Worm (Caenorhabditis elegans) whole organism, L4/young adult: ENCODE data around the gene C53A3.3.

Source experiments
- dao-5 ChIP-seq: sonication (generic microtip); optimal IDR thresholded peaks from 2 replicates; lab custom pipeline; 2016; ENCODE audit warnings: missing genotype, missing genetic modification characterization, moderate library complexity, missing compliant biosample characterization
- him-1 ChIP-seq: sonication (generic microtip); optimal IDR thresholded peaks from 2 replicates; lab custom pipeline; 2016; ENCODE audit warnings: missing genotype, missing genetic modification reagents, missing genetic modification characterization, missing compliant biosample characterization

DNA sequence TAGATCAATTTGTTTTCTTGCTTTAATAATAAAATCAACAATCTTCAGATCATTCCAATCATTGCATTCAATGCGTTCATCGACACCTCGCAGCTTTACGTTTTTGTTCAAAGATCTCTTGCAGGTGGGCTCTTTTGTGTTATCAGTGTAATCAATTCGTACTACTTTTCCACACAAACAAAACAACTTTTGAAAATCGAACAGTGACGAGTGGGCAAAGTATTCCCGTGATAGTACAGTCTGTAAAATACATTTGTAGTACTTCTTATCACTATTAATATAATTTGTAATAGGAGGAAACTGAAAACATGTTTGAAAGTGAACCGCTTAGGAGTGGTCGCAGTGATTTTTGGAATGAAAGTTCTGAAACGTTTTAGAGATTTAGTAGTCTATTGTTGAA lies 8.8 kb downstream of the C53A3.3 start, which contains the start of gene pgph-2:
- TF ChIP-seq dao-5 (no peak), him-1 (tag; lab: Kevin White, UChicago) (no peak)
